Fruit fly (Drosophila melanogaster): ENCODE measurements around the gene Mcr.

Gene Mcr

DNA sequence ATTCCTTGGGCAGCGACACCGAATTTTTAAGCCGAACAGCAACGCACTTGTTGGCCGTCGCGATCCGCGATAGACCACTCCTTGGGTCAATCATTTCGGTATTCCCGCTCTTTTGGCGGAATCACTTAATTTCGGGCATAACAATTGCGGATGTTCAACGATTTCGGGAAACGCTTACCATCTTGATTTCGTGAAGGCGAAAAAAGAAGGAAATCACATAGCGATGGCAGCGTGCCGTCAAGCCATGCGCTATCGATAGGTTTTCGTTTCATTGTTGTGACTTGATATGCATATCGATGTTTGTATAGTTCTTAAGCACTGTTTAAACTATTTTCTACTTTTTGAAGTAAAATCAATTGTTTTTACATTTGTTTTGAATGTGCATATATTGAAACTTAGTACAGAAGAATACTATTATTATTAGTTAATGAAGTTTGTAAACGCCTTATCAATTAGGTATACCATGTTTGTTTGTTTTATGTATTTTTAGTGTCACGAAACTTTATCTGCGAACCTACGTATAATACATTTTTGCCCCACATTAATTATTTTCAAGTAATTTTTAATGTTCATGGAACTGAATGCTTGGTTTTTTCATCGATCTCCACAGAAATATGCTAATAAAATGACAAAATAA is 40.0 kb downstream of the Mcr start, which contains the start of gene RpL36A (continued):
- TF ChIP-seq MESR4 (GFP tag; optimal IDR thresholded peaks at IDR 0.05) = peak; percentile 100
- no peak for TF ChIP-seq CG7839 (tag; optimal IDR thresholded peaks at IDR 0.05)
- TF ChIP-seq CG10654 (GFP tag; optimal IDR thresholded peaks at IDR 0.05) = no peak
- TF ChIP-seq Pdp1 (GFP tag; optimal IDR thresholded peaks at IDR 0.05) = no peak
- no peak for TF ChIP-seq CG12769 (tag; optimal IDR thresholded peaks at IDR 0.05)
- TF ChIP-seq sens (GFP tag) = peak; percentile 82
- peak; percentile 94 for TF ChIP-seq Dref (GFP tag; IDR thresholded peaks at IDR 0.05)
- no peak for TF ChIP-seq H15 (GFP tag; IDR thresholded peaks at IDR 0.05)
- peak; percentile 62 for TF ChIP-seq ATbp (GFP tag; optimal IDR thresholded peaks at IDR 0.05)
- peak; percentile 52 for TF ChIP-seq CG8924 (tag; optimal IDR thresholded peaks at IDR 0.05)
- peak; percentile 66 for TF ChIP-seq CG11247 (GFP tag; IDR thresholded peaks at IDR 0.05)
- peak; percentile 61; the same call in 1 of the 2 replicates for TF ChIP-seq CG14014 (GFP tag; IDR thresholded peaks at IDR 0.05)
- TF ChIP-seq lola (GFP tag; optimal IDR thresholded peaks at IDR 0.05) = no peak
- no peak for TF ChIP-seq CG6654 (GFP tag; optimal IDR thresholded peaks at IDR 0.05)
- peak; percentile 46 for TF ChIP-seq CG12744 (GFP tag; optimal IDR thresholded peaks at IDR 0.05)
- TF ChIP-seq CG10565 (GFP tag; optimal IDR thresholded peaks at IDR 0.05) = no peak
- TF ChIP-seq E2f2 (GFP tag; IDR thresholded peaks at IDR 0.05) = peak; percentile 50
- TF ChIP-seq CG2889 (GFP tag; IDR thresholded peaks at IDR 0.05) = no peak
- no peak for TF ChIP-seq gce (GFP tag; IDR thresholded peaks at IDR 0.05)
- no peak for TF ChIP-seq scrt (GFP tag; optimal IDR thresholded peaks at IDR 0.05)
- peak; percentile 75 for TF ChIP-seq CG2129 (GFP tag; IDR thresholded peaks at IDR 0.05; ENCODE audit: partially characterized antibody)
- no peak for TF ChIP-seq otp (GFP tag; IDR thresholded peaks at IDR 0.05)
- TF ChIP-seq CG31441 (GFP tag; IDR thresholded peaks at IDR 0.05) = no peak; the same call in none of the 2 replicates
- TF ChIP-seq sob (GFP tag; IDR thresholded peaks at IDR 0.05) = peak; percentile 84
- peak; percentile 12; the same call in 1 of the 2 replicates for TF ChIP-seq Xrp1 (GFP tag; IDR thresholded peaks at IDR 0.05)

DNA sequence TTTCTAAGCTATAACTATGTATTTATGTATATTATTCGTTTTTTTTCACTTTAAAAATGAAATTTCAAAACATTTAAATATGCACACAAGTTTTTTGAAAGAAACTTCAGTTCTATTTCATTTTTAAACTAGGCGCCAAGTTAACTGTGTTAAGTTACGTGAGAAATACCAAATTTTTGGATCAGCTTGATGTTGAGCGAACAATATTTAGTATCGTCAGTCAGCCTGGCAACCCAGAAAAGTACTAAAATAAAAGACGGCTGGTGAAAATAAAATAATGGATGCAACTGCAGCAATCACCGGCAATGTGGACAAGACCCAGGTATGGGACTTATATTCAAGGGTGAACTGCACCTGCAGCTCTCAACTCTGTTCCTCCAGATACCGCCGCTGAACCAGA is 41.9 kb downstream of the Mcr start, which contains the start of gene CCDC53:
TSS of gene CCDC53 (plus strand) at position 235 of the 400 bp plus-strand sequence.
- TF ChIP-seq CG15514 (GFP tag; optimal IDR thresholded peaks at IDR 0.05) (peak; percentile 17), hkb (optimal IDR thresholded peaks at IDR 0.05) (no peak), hkb (GFP tag; IDR thresholded peaks at IDR 0.05) (peak; percentile 32; the same call in 1 of the 2 replicates), Doc3 (GFP tag; IDR thresholded peaks at IDR 0.05; ENCODE audit: partially characterized antibody) (no peak), CG34224 (GFP tag; IDR thresholded peaks at IDR 0.05; ENCODE audit: partially characterized antibody) (peak; percentile 21; the same call in 1 of the 3 replicates), stc (GFP tag; IDR thresholded peaks at IDR 0.05) (no peak), CG14710 (tag; optimal IDR thresholded peaks at IDR 0.05) (peak; percentile 12), pzg (GFP tag; optimal IDR thresholded peaks at IDR 0.05) (peak; percentile 71), lbe (GFP tag; optimal IDR thresholded peaks at IDR 0.05) (peak; percentile 19), hbn (GFP tag; IDR thresholded peaks at IDR 0.05; ENCODE audit: partially characterized antibody) (peak; percentile 33; the same call in 1 of the 2 replicates), bbx (GFP tag; IDR thresholded peaks at IDR 0.05; ENCODE audit: partially characterized antibody) (peak; percentile 11; the same call in 1 of the 2 replicates), BEAF-32 (GFP tag; optimal IDR thresholded peaks at IDR 0.05) (peak; percentile 34), YL-1 (GFP tag; optimal IDR thresholded peaks at IDR 0.05) (peak; percentile 16), CG9797 (GFP tag; optimal IDR thresholded peaks at IDR 0.05) (peak; percentile 61), CG31224 (GFP tag; IDR thresholded peaks at IDR 0.05) (no peak), MESR4 (GFP tag; optimal IDR thresholded peaks at IDR 0.05) (peak; percentile 31), gfzf (GFP tag; optimal IDR thresholded peaks at IDR 0.05) (peak; percentile 82), stwl (tag; optimal IDR thresholded peaks at IDR 0.05) (peak; percentile 29), CG13287 (GFP tag; IDR thresholded peaks at IDR 0.05; ENCODE audit: partially characterized antibody) (peak; percentile 33; the same call in 1 of the 2 replicates), CG3847 (GFP tag; IDR thresholded peaks at IDR 0.05) (0 out of 2 replicates have a peak, but pooled peaks have one; percentile 33), Dfd (GFP tag; optimal IDR thresholded peaks at IDR 0.05) (no peak), chinmo (GFP tag; IDR thresholded peaks at IDR 0.05; ENCODE audit: partially characterized antibody) (peak; percentile 70; the same call in 2 of the 4 replicates), E2f2 (GFP tag; IDR thresholded peaks at IDR 0.05) (peak; percentile 93), CG7357 (GFP tag; IDR thresholded peaks at IDR 0.05) (no peak), CG10267 (tag; optimal IDR thresholded peaks at IDR 0.05) (peak; percentile 19)
